Worm (Caenorhabditis elegans) whole organism, early embryonic: ENCODE results near the gene Y94H6A.12.

ENCODE experiments used
- B0310.2 ChIP-seq: sonication (generic microtip); optimal IDR thresholded peaks from 2 replicates; lab custom pipeline; 2016; ENCODE audit warnings: mild to moderate bottlenecking, missing genetic modification characterization, missing compliant biosample characterization
- F13C5.2 ChIP-seq: sonication (generic microtip); optimal IDR thresholded peaks from 2 replicates; lab custom pipeline; 2017; ENCODE audit warnings: mild to moderate bottlenecking, missing genetic modification characterization, inconsistent platforms, missing compliant biosample characterization
- aly-1 ChIP-seq: sonication (generic microtip); optimal IDR thresholded peaks from 2 replicates; lab custom pipeline; 2016; ENCODE audit warnings: missing genetic modification characterization, missing compliant biosample characterization
- ama-1 ChIP-seq: fragments of 150-350 bp; optimal IDR thresholded peaks from 2 replicates; lab custom pipeline; 2014
- ceh-13 ChIP-seq: fragments of 200-800 bp; sonication (Bioruptor generic); optimal IDR thresholded peaks from 2 replicates; lab custom pipeline; 2018; ENCODE audit warnings: mild to moderate bottlenecking, missing genetic modification characterization, missing compliant biosample characterization
- ceh-36 ChIP-seq: sonication (generic microtip); optimal IDR thresholded peaks from 2 replicates; lab custom pipeline; 2016; ENCODE audit warnings: missing genetic modification characterization, inconsistent platforms, missing compliant biosample characterization
- ets-7 ChIP-seq: sonication (generic microtip); optimal IDR thresholded peaks from 2 replicates; lab custom pipeline; 2016; ENCODE audit warnings: missing genotype, missing genetic modification characterization, missing compliant biosample characterization
- flt-1 ChIP-seq: fragments of 200-800 bp; sonication (Bioruptor generic); IDR thresholded peaks from 2 replicates; pipeline ENCODE4 v1.3.6; 2022; ENCODE audit warnings: missing genetic modification characterization, missing compliant biosample characterization
- hmg-4 ChIP-seq: fragments of 200-800 bp; sonication (Bioruptor generic); optimal IDR thresholded peaks from 2 replicates; lab custom pipeline; 2018; ENCODE audit warnings: mild to moderate bottlenecking, missing genetic modification characterization, missing compliant biosample characterization
- sea-1 ChIP-seq: fragments of 200-800 bp; sonication (Bioruptor generic); conservative IDR thresholded peaks from 2 replicates; pipeline ENCODE4 v1.3.6; 2022; ENCODE audit warnings: missing genetic modification characterization, missing compliant biosample characterization
- tbx-11 ChIP-seq: fragments of 200-800 bp; sonication (Bioruptor generic); IDR thresholded peaks from 2 replicates; pipeline ENCODE4 v1.3.6; 2022; ENCODE audit warnings: missing genetic modification characterization, missing compliant biosample characterization
- tbx-37 ChIP-seq: fragments of 200-800 bp; sonication (Bioruptor generic); conservative IDR thresholded peaks from 2 replicates; pipeline ENCODE4 v1.3.6; 2022; ENCODE audit warnings: missing genetic modification reagents, missing genetic modification characterization, missing compliant biosample characterization
- tra-4 ChIP-seq: sonication (generic microtip); optimal IDR thresholded peaks from 2 replicates; lab custom pipeline; 2017; ENCODE audit warnings: missing genetic modification characterization, missing compliant biosample characterization

ce11 chrIV:2751568-2751967 lies 38.7 kb upstream of the Y94H6A.12 start, which contains the start of gene Y54G2A.41:
- TF ChIP-seq ama-1 (no peak), tbx-37 (no peak), ceh-13 (GFP tag; lab: Kevin White, UChicago) (no peak), tbx-11 (GFP tag; lab: Robert Waterston, UW) (no peak), B0310.2 (no peak), F13C5.2 (tag; lab: Kevin White, UChicago) (no peak), aly-1 (no peak), tra-4 (tag; lab: Kevin White, UChicago) (no peak), ceh-36 (tag; lab: Kevin White, UChicago) (no peak), ets-7 (no peak), flt-1 (GFP tag; lab: Robert Waterston, UW) (no peak), hmg-4 (no peak), sea-1 (GFP tag; lab: Robert Waterston, UW) (no peak)
